Fruit fly (Drosophila melanogaster): ENCODE measurements around the gene Saysd1.

- TF ChIP-seq sisA (GFP tag; IDR thresholded peaks at IDR 0.05) (no peak), Max (GFP tag; optimal IDR thresholded peaks at IDR 0.05) (no peak), abd-A (tag; optimal IDR thresholded peaks at IDR 0.05) (no peak), gro (GFP tag; optimal IDR thresholded peaks at IDR 0.05) (no peak), CG7963 (GFP tag; IDR thresholded peaks at IDR 0.05; ENCODE audit: partially characterized antibody) (no peak), Scr (GFP tag; IDR thresholded peaks at IDR 0.05; ENCODE audit: partially characterized antibody) (no peak), CG13296 (GFP tag; optimal IDR thresholded peaks at IDR 0.05) (no peak)
Observed at dm6 chr3R:25176517-25176916, 38.5 kb downstream of the Saysd1 start.

Measured in whole organism, embryonic.